Worm (Caenorhabditis elegans): Measurements from ENCODE around the gene selt-1.1.

The selt-1.1 gene

DNA sequence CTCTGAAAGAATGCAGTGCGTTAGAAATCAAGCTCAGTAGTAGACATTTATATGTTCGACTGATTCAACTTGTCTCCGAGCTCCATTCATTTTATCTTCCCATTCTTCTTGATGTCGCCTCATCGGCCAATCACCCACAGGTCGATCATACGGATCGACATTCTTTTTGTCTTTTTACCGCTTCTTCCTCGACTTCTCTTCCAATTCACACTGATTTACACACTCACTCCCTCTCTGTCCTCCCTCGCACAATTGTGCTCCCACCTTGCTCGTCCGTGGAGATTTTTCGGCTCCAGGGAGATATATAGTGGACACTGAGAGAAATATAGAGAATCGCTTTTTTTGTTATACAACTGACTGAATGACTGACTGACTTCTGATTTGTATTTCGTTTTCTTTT lies 27.9 kb upstream of the selt-1.1 start:
- TF ChIP-seq tbx-11 (GFP tag; IDR thresholded peaks at IDR 0.05) (no peak), tra-4 (tag; optimal IDR thresholded peaks at IDR 0.05) (no peak), sea-1 (GFP tag; conservative IDR thresholded peaks at IDR 0.05) (no peak), ama-1 (optimal IDR thresholded peaks at IDR 0.05) (no peak), scrt-1 (GFP tag; IDR thresholded peaks at IDR 0.05) (no peak), flt-1 (GFP tag; IDR thresholded peaks at IDR 0.05) (no peak), hnd-1 (tag; optimal IDR thresholded peaks at IDR 0.05) (no peak)

DNA sequence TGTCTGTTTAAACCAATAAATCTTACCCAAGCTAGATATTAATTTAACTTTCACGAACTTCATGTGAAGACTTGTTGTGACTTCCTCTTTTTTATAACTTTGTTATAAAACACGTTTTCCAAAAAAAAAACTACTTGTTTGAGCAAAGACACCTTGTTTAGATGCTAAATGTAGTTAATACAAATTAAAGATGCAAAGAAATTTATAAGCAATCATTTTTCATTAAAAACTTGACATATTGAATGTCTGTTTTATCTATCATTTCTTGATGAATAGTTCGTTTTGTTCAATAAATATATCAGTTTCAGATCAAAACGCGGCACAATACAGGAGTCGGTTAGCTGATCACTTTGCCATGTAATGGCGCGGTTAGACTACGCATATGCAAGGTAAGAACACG lies 25.9 kb upstream of the selt-1.1 start, which contains the start of gene frm-3:
TSS of gene frm-3 (plus strand) at position 301 of the 400 bp plus-strand sequence.
- TF ChIP-seq ama-1 (optimal IDR thresholded peaks at IDR 0.05) (no peak), scrt-1 (GFP tag; IDR thresholded peaks at IDR 0.05) (no peak), tra-4 (tag; optimal IDR thresholded peaks at IDR 0.05) (no peak), hmg-4 (GFP tag; optimal IDR thresholded peaks at IDR 0.05) (no peak), ceh-13 (GFP tag; optimal IDR thresholded peaks at IDR 0.05) (no peak), pes-1 (GFP tag; IDR thresholded peaks at IDR 0.05) (no peak), flt-1 (GFP tag; IDR thresholded peaks at IDR 0.05) (no peak), tbx-11 (GFP tag; IDR thresholded peaks at IDR 0.05) (no peak), aly-1 (tag; optimal IDR thresholded peaks at IDR 0.05) (no peak), B0310.2 (tag; optimal IDR thresholded peaks at IDR 0.05) (no peak), ets-7 (tag; optimal IDR thresholded peaks at IDR 0.05) (no peak), sea-1 (GFP tag; conservative IDR thresholded peaks at IDR 0.05) (no peak), hmbx-1 (tag; optimal IDR thresholded peaks at IDR 0.05) (no peak), hnd-1 (tag; optimal IDR thresholded peaks at IDR 0.05) (no peak), F13C5.2 (tag; optimal IDR thresholded peaks at IDR 0.05) (no peak), ceh-36 (tag; optimal IDR thresholded peaks at IDR 0.05) (no peak)

DNA sequence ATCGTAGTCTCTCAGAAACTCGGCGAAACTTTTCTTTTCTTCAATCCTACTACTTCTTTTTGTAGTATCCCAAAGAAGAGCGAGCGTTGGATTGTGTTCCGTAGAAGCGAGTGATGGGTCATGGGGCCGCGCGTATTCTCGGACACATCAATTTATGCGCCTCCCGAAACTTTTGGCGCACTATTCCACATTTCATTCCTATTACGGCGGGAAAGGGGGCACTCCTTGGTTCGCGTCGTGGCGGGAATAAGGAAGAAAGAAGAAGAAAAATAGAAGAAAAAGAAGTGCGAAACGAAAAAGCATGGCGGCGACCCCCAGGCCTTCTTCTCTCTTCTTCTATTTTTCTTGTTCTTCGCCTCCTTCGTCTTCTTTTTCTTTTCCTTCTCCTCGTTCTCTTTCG lies 25.4 kb upstream of the selt-1.1 start:
- TF ChIP-seq ceh-13 (GFP tag; optimal IDR thresholded peaks at IDR 0.05), result no peak
- no peak for TF ChIP-seq scrt-1 (GFP tag; IDR thresholded peaks at IDR 0.05)
- no peak for TF ChIP-seq hnd-1 (tag; optimal IDR thresholded peaks at IDR 0.05)
- no peak for TF ChIP-seq tra-4 (tag; optimal IDR thresholded peaks at IDR 0.05)
- TF ChIP-seq sea-1 (GFP tag; conservative IDR thresholded peaks at IDR 0.05), result no peak
- no peak for TF ChIP-seq tbx-11 (GFP tag; IDR thresholded peaks at IDR 0.05)
- TF ChIP-seq hmbx-1 (tag; optimal IDR thresholded peaks at IDR 0.05), result no peak
- TF ChIP-seq ets-7 (tag; optimal IDR thresholded peaks at IDR 0.05), result no peak
- TF ChIP-seq tbx-37 (GFP tag; conservative IDR thresholded peaks at IDR 0.05), result no peak
- no peak for TF ChIP-seq F13C5.2 (tag; optimal IDR thresholded peaks at IDR 0.05)

DNA sequence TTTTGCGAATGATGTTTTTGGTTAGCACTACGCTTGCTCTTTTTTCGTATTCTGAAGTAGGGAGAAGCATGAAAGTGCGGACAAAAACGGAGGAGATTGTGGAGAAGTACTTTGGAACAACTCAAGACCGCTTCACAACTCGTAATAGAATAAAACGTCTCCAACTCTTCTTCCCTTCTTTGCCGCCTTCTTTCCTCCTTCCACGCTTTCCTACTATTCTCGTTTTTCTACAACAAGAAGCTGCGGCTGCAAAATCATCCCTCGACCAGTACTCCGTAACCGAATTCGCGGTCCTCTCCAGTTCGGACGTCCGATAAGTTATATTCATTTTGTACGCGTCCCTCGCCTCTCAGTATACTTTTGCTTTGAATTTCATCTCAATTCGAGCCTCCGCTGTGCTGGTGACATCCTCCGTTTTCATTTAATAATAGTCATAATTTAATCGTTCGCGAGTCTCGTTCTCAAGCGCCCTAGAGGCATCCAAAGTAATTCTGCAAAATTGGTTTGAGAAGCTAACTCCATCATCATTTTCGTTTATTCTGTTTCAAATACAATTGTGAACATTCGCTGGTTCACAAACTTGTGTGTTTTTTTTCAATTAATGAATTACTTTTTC lies 23.6 kb upstream of the selt-1.1 start:
- TF ChIP-seq ets-7 (tag; optimal IDR thresholded peaks at IDR 0.05) (no peak), tbx-37 (GFP tag; conservative IDR thresholded peaks at IDR 0.05) (no peak), sea-1 (GFP tag; conservative IDR thresholded peaks at IDR 0.05) (no peak), ama-1 (optimal IDR thresholded peaks at IDR 0.05) (no peak), aly-1 (tag; optimal IDR thresholded peaks at IDR 0.05) (no peak), B0310.2 (tag; optimal IDR thresholded peaks at IDR 0.05) (no peak), F13C5.2 (tag; optimal IDR thresholded peaks at IDR 0.05) (no peak), hnd-1 (tag; optimal IDR thresholded peaks at IDR 0.05) (no peak)

DNA sequence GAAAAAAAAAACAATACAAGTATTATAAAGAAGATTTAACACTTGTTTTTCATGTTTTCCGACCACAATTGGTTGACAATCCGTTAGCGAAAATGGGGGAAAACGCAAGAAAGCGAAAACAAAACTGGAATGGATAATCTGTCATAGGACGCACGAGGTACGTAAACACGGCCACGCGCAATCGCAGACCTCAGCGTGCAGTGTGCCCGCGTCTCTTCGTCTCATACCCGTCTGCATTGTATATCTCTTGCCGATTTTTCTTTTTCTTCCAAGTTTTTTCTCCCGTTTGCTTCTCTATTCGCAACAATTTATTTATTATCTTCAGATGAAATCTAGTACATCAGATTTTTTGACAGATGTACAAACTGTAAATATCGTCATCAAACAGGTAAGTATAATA lies 17.4 kb upstream of the selt-1.1 start, which contains the start of gene trpp-9:
TSS of gene trpp-9 (plus strand) at position 261 of the 400 bp plus-strand sequence.
- TF ChIP-seq pes-1 (GFP tag; IDR thresholded peaks at IDR 0.05), result no peak
- peak; percentile 78 for TF ChIP-seq F13C5.2 (tag; optimal IDR thresholded peaks at IDR 0.05)
- TF ChIP-seq hmg-4 (GFP tag; optimal IDR thresholded peaks at IDR 0.05), result peak; percentile 58
- no peak for TF ChIP-seq tbx-37 (GFP tag; conservative IDR thresholded peaks at IDR 0.05)

DNA sequence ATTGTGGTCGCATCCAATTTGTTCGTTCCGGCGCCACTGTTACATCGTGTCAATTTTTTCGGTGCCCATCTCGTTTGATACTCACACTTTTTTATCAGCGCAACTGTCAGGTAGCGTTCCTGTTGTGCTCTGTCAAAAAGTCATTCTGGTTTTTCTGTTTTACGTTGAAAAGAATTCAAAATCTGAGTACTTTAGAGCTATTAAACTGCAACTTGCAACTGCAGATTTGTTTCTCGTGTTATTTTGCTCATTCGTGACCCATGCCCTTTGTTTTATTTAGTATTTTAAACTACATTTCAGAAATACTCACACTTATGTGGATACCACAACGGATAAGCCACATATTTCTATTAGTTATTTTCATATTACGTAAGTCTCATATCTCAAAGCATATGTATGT lies 14.3 kb upstream of the selt-1.1 start, which contains the start of gene lev-8:
TSS of gene lev-8 (plus strand) at position 301 of the 400 bp plus-strand sequence.
- no peak for TF ChIP-seq ceh-36 (tag; optimal IDR thresholded peaks at IDR 0.05)
- no peak for TF ChIP-seq flt-1 (GFP tag; IDR thresholded peaks at IDR 0.05)
- no peak for TF ChIP-seq hnd-1 (tag; optimal IDR thresholded peaks at IDR 0.05)
- no peak for TF ChIP-seq sea-1 (GFP tag; conservative IDR thresholded peaks at IDR 0.05)
- TF ChIP-seq hmbx-1 (tag; optimal IDR thresholded peaks at IDR 0.05), result no peak
- no peak for TF ChIP-seq scrt-1 (GFP tag; IDR thresholded peaks at IDR 0.05)
- no peak for TF ChIP-seq tra-4 (tag; optimal IDR thresholded peaks at IDR 0.05)
- TF ChIP-seq tbx-37 (GFP tag; conservative IDR thresholded peaks at IDR 0.05), result no peak
- TF ChIP-seq ets-7 (tag; optimal IDR thresholded peaks at IDR 0.05), result no peak
- no peak for TF ChIP-seq pes-1 (GFP tag; IDR thresholded peaks at IDR 0.05)
- TF ChIP-seq ceh-13 (GFP tag; optimal IDR thresholded peaks at IDR 0.05), result no peak
- no peak for TF ChIP-seq hmg-4 (GFP tag; optimal IDR thresholded peaks at IDR 0.05)
- TF ChIP-seq tbx-11 (GFP tag; IDR thresholded peaks at IDR 0.05), result no peak

DNA sequence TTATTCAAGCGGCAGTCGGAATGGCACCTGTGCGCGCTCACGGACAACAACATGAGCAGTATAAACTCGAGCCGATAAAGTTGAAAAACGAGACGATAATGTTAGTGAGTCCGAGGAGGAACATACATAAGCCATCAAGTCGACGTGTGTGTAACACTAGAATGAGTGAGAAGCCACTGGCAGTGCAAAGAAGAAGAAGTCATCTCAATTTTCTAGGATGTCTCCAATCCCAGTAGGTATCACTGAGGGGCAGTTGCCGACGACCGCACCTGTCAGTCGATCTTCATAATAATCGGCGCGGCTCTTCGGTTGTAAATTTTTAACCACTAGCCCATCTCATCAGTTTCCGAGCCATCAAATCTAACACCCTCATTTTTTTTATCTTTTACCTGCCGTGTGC lies 13.8 kb upstream of the selt-1.1 start:
- TF ChIP-seq scrt-1 (GFP tag; IDR thresholded peaks at IDR 0.05) (no peak), ceh-13 (GFP tag; optimal IDR thresholded peaks at IDR 0.05) (no peak), hmbx-1 (tag; optimal IDR thresholded peaks at IDR 0.05) (no peak), aly-1 (tag; optimal IDR thresholded peaks at IDR 0.05) (no peak), B0310.2 (tag; optimal IDR thresholded peaks at IDR 0.05) (no peak), hnd-1 (tag; optimal IDR thresholded peaks at IDR 0.05) (no peak), pes-1 (GFP tag; IDR thresholded peaks at IDR 0.05) (no peak), sea-1 (GFP tag; conservative IDR thresholded peaks at IDR 0.05) (no peak), ceh-36 (tag; optimal IDR thresholded peaks at IDR 0.05) (no peak), ama-1 (optimal IDR thresholded peaks at IDR 0.05) (no peak), ets-7 (tag; optimal IDR thresholded peaks at IDR 0.05) (no peak), F13C5.2 (tag; optimal IDR thresholded peaks at IDR 0.05) (no peak), tbx-37 (GFP tag; conservative IDR thresholded peaks at IDR 0.05) (no peak), tra-4 (tag; optimal IDR thresholded peaks at IDR 0.05) (no peak)

DNA sequence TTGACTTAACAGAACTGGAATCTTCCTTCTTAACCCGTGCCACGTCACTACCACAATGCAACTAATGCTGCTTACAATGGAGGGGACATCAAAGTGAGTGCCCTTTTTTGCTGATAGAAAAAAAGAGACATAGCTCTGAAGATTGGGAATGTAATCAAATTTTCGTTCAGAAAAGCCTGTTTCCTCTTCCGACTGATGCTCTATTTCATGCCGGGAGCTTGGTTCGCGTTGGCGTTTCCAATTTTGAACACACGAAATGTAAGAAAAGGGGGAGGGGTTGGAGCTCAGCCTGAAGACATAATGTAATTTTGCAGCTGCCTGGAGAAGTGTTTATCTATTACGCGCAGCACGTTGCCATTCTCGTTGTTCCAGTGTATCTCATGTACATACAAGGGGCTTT lies 11.9 kb upstream of the selt-1.1 start:
- TF ChIP-seq scrt-1 (GFP tag; IDR thresholded peaks at IDR 0.05), result no peak
- no peak for TF ChIP-seq sea-1 (GFP tag; conservative IDR thresholded peaks at IDR 0.05)
- TF ChIP-seq ceh-13 (GFP tag; optimal IDR thresholded peaks at IDR 0.05), result no peak
- TF ChIP-seq B0310.2 (tag; optimal IDR thresholded peaks at IDR 0.05), result no peak
- TF ChIP-seq tbx-37 (GFP tag; conservative IDR thresholded peaks at IDR 0.05), result no peak
- TF ChIP-seq pes-1 (GFP tag; IDR thresholded peaks at IDR 0.05), result no peak
- TF ChIP-seq hmbx-1 (tag; optimal IDR thresholded peaks at IDR 0.05), result no peak
- no peak for TF ChIP-seq F13C5.2 (tag; optimal IDR thresholded peaks at IDR 0.05)
- TF ChIP-seq tbx-11 (GFP tag; IDR thresholded peaks at IDR 0.05), result no peak
- TF ChIP-seq tra-4 (tag; optimal IDR thresholded peaks at IDR 0.05), result no peak
- TF ChIP-seq hnd-1 (tag; optimal IDR thresholded peaks at IDR 0.05), result no peak
